Worm (Caenorhabditis elegans) whole organism, L2 larva: ENCODE data around the gene odr-3.

Experiments used
- C34F6.9 ChIP-seq: fragments of 150-350 bp; optimal IDR thresholded peaks from 2 replicates; lab custom pipeline; 2014; ENCODE audit warnings: missing biosample characterization, missing genetic modification characterization
- F13H6.1 ChIP-seq: sonication (generic microtip); optimal IDR thresholded peaks from 2 replicates; lab custom pipeline; 2016; ENCODE audit warnings: missing genetic modification characterization, missing compliant biosample characterization
- ama-1 ChIP-seq: fragments of 150-350 bp; optimal IDR thresholded peaks from 2 replicates; lab custom pipeline; 2018; ENCODE audit warnings: inconsistent platforms
- dmd-4 ChIP-seq: sonication (generic microtip); optimal IDR thresholded peaks from 2 replicates; lab custom pipeline; 2017; ENCODE audit warnings: missing biosample characterization, missing genetic modification characterization
- lin-11 ChIP-seq: fragments of 150-350 bp; sonication (generic microtip); optimal IDR thresholded peaks from 2 replicates; lab custom pipeline; 2014; ENCODE audit warnings: missing biosample characterization, missing genetic modification characterization, inconsistent platforms, mixed read lengths
- mdl-1 ChIP-seq, 2 experiments: fragments of 150-350 bp in 1 of 2; sonication (generic microtip) in 1 of 2; optimal IDR thresholded peaks; 2 replicates each; lab custom pipeline; 2017; ENCODE audit warnings: missing biosample characterization in 2 of 2, missing genetic modification characterization in 2 of 2
- nhr-12 ChIP-seq: fragments of 150-350 bp; optimal IDR thresholded peaks from 2 replicates; lab custom pipeline; 2014; ENCODE audit warnings: missing biosample characterization, missing genetic modification characterization
- nhr-129 ChIP-seq: fragments of 150-350 bp; optimal IDR thresholded peaks from 2 replicates; lab custom pipeline; 2014; ENCODE audit warnings: missing biosample characterization, missing genetic modification characterization
- nhr-237 ChIP-seq: fragments of 150-350 bp; optimal IDR thresholded peaks from 2 replicates; lab custom pipeline; 2014; ENCODE audit warnings: missing biosample characterization, missing genetic modification characterization
- sem-4 ChIP-seq: fragments of 150-350 bp; optimal IDR thresholded peaks from 2 replicates; lab custom pipeline; 2014; ENCODE audit warnings: missing biosample characterization, missing genetic modification reagents, missing genetic modification characterization

DNA sequence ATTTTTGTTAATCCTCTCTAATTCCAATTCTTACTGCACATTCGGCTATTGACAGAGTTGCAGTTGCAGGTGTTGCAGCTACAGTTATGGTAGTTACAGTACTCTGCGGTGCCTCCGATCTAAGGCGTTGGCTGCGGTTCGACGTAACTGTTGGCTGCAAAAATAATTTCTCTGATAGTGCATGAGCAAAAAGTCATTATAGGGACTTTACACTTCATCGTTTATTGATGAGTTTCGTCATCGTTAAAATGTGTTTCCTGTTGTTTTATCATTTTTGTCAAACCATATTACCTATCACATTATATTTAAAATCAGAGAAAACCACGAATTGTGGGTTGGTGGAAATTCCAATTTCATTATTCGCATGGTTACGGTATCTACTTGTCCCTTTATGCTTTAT, 25.3 kb upstream of the odr-3 start:
- TF ChIP-seq nhr-237 (tag; lab: Kevin White, UChicago) (no peak), F13H6.1 (tag; lab: Kevin White, UChicago) (no peak), sem-4 (tag; lab: Kevin White, UChicago) (no peak), dmd-4 (no peak), nhr-129 (tag; lab: Kevin White, UChicago) (no peak), mdl-1 (tag; optimal IDR thresholded peaks at IDR 0.05; lab: Kevin White, UChicago) (no peak), lin-11 (tag; lab: Kevin White, UChicago) (no peak), ama-1 (lab: Kevin White, UChicago) (no peak), nhr-12 (tag; lab: Kevin White, UChicago) (no peak), C34F6.9 (tag; lab: Kevin White, UChicago) (no peak)
